Worm (Caenorhabditis elegans): Measurements from ENCODE around the gene gpd-3.

Gene gpd-3

ce11 chrX:3127626-3128142 lies 14.5 kb upstream of the gpd-3 start (continued):
- TF ChIP-seq C08G9.2 (tag; optimal IDR thresholded peaks at IDR 0.05): peak; percentile 47
- TF ChIP-seq syd-9 (tag; optimal IDR thresholded peaks at IDR 0.05): peak; percentile 88
- no peak; the same call in 1 of the 2 replicates for TF ChIP-seq unc-3 (GFP tag; conservative IDR thresholded peaks at IDR 0.05)
- TF ChIP-seq unc-3 (tag; optimal IDR thresholded peaks at IDR 0.05): peak; percentile 43
- TF ChIP-seq ceh-19 (GFP tag; optimal IDR thresholded peaks at IDR 0.05): peak; percentile 84
- TF ChIP-seq ama-1 (optimal IDR thresholded peaks at IDR 0.05): peak; percentile 33
- TF ChIP-seq dve-1 (tag; optimal IDR thresholded peaks at IDR 0.05): peak; percentile 30
- peak; percentile 52 for TF ChIP-seq unc-86 (tag; optimal IDR thresholded peaks at IDR 0.05)
- TF ChIP-seq sox-4 (tag; optimal IDR thresholded peaks at IDR 0.05): peak; percentile 74
- TF ChIP-seq hlh-6 (tag; optimal IDR thresholded peaks at IDR 0.05): peak; percentile 80
- peak; percentile 94 for TF ChIP-seq unc-42 (tag; optimal IDR thresholded peaks at IDR 0.05)
- peak; percentile 44 for TF ChIP-seq K09A11.1 (tag; optimal IDR thresholded peaks at IDR 0.05; ENCODE audit: insufficient read depth)
- peak; percentile 65 for TF ChIP-seq lim-6 (tag; optimal IDR thresholded peaks at IDR 0.05)
- TF ChIP-seq ceh-14 (tag; optimal IDR thresholded peaks at IDR 0.05): peak; percentile 75
- TF ChIP-seq ceh-9 (tag; optimal IDR thresholded peaks at IDR 0.05): no peak
- TF ChIP-seq F13H6.1 (tag; optimal IDR thresholded peaks at IDR 0.05): peak; percentile 76
- TF ChIP-seq elt-2 (tag; optimal IDR thresholded peaks at IDR 0.05): peak; percentile 55
- TF ChIP-seq ceh-2 (tag; optimal IDR thresholded peaks at IDR 0.05): peak; percentile 82
- no peak for TF ChIP-seq npax-4 (tag; optimal IDR thresholded peaks at IDR 0.05)
- peak; percentile 92 for TF ChIP-seq ref-2 (tag; optimal IDR thresholded peaks at IDR 0.05)
- peak; percentile 59 for TF ChIP-seq eyg-1 (tag; optimal IDR thresholded peaks at IDR 0.05)
- TF ChIP-seq K02D7.2 (tag; optimal IDR thresholded peaks at IDR 0.05): no peak
- TF ChIP-seq zip-5 (tag; optimal IDR thresholded peaks at IDR 0.05): no peak
- peak; percentile 90 for TF ChIP-seq ceh-22 (tag; optimal IDR thresholded peaks at IDR 0.05)
- peak; percentile 16 for TF ChIP-seq nhr-232 (tag; optimal IDR thresholded peaks at IDR 0.05)
- no peak for TF ChIP-seq elt-4 (tag; optimal IDR thresholded peaks at IDR 0.05)
- peak; percentile 84 for TF ChIP-seq hlh-30 (tag; optimal IDR thresholded peaks at IDR 0.05; ENCODE audit: insufficient read depth)
- peak; percentile 97 for TF ChIP-seq nfya-1 (tag; optimal IDR thresholded peaks at IDR 0.05)
- peak; percentile 65 for TF ChIP-seq ceh-48 (tag; optimal IDR thresholded peaks at IDR 0.05)

ce11 chrX:3126979-3127378 lies 13.8 kb upstream of the gpd-3 start, which contains the start of gene spc-1:
Gene spc-1, minus strand, starts transcription at chrX:3127079.
- TF ChIP-seq C08G9.2 (tag; optimal IDR thresholded peaks at IDR 0.05) (no peak), mec-3 (tag; optimal IDR thresholded peaks at IDR 0.05; ENCODE audit: borderline replicate concordance) (no peak), K02D7.2 (tag; optimal IDR thresholded peaks at IDR 0.05) (no peak), pha-4 (tag; optimal IDR thresholded peaks at IDR 0.05) (no peak), zip-5 (tag; optimal IDR thresholded peaks at IDR 0.05) (no peak), C38D4.7 (GFP tag; optimal IDR thresholded peaks at IDR 0.05) (no peak)

ce11 chrX:3126233-3126632 lies 13.1 kb upstream of the gpd-3 start:
- peak; percentile 33 for TF ChIP-seq ceh-14 (tag; optimal IDR thresholded peaks at IDR 0.05)
- no peak for TF ChIP-seq C38D4.7 (GFP tag; optimal IDR thresholded peaks at IDR 0.05)
- TF ChIP-seq ceh-48 (tag; optimal IDR thresholded peaks at IDR 0.05): peak; percentile 70
- TF ChIP-seq fkh-6 (tag; optimal IDR thresholded peaks at IDR 0.05): no peak
- TF ChIP-seq elt-4 (tag; optimal IDR thresholded peaks at IDR 0.05): no peak
- no peak for TF ChIP-seq unc-3 (GFP tag; conservative IDR thresholded peaks at IDR 0.05)
- TF ChIP-seq unc-3 (tag; optimal IDR thresholded peaks at IDR 0.05): peak; percentile 20
- peak; percentile 61 for TF ChIP-seq ceh-31 (tag; optimal IDR thresholded peaks at IDR 0.05)
- no peak for TF ChIP-seq odd-2 (tag; optimal IDR thresholded peaks at IDR 0.05)
- no peak for TF ChIP-seq K02D7.2 (tag; optimal IDR thresholded peaks at IDR 0.05)
- TF ChIP-seq ceh-6 (GFP tag; optimal IDR thresholded peaks at IDR 0.05): no peak
- no peak for TF ChIP-seq ceh-34 (tag; optimal IDR thresholded peaks at IDR 0.05)
- TF ChIP-seq ttx-3 (tag; optimal IDR thresholded peaks at IDR 0.05): no peak
- no peak for TF ChIP-seq sdc-2 (tag; optimal IDR thresholded peaks at IDR 0.05)
- TF ChIP-seq tbx-2 (tag; optimal IDR thresholded peaks at IDR 0.05): peak; percentile 6
- TF ChIP-seq hlh-13 (GFP tag; optimal IDR thresholded peaks at IDR 0.05): no peak
- TF ChIP-seq unc-42 (tag; optimal IDR thresholded peaks at IDR 0.05): peak; percentile 87
- no peak for TF ChIP-seq C08G9.2 (tag; optimal IDR thresholded peaks at IDR 0.05)
- peak; percentile 19 for TF ChIP-seq nfya-1 (tag; optimal IDR thresholded peaks at IDR 0.05)
- TF ChIP-seq ceh-9 (tag; optimal IDR thresholded peaks at IDR 0.05): no peak
- TF ChIP-seq ref-2 (tag; optimal IDR thresholded peaks at IDR 0.05): no peak
- TF ChIP-seq nhr-11 (tag; optimal IDR thresholded peaks at IDR 0.05): no peak
- no peak for TF ChIP-seq T23F11.4 (GFP tag; optimal IDR thresholded peaks at IDR 0.05)

Measured in whole organism, late embryonic.